Fruit fly (Drosophila melanogaster) whole organism, prepupa: ENCODE results near the gene LanA.
A peak's percentile ranks its signal among the peaks of the same experiment; 100 is the strongest.

Experiments used
- Blimp-1 ChIP-seq: fragments of 200-800 bp; sonication (Bioruptor generic); optimal IDR thresholded peaks from 3 replicates; lab custom pipeline; 2017; ENCODE audit warnings: missing biosample characterization, missing genetic modification characterization, mild to moderate bottlenecking, moderate library complexity, missing genetic modification reagents
- CG11294 ChIP-seq: fragments of 200-800 bp; sonication (Bioruptor generic); IDR thresholded peaks from 2 replicates; pipeline ENCODE4 v1.3.6; 2022; ENCODE audit warnings: missing biosample characterization, missing genetic modification characterization
- CG11762 ChIP-seq: fragments of 200-800 bp; sonication (Bioruptor generic); optimal IDR thresholded peaks from 3 replicates; lab custom pipeline; 2016; ENCODE audit warnings: missing biosample characterization, missing genetic modification characterization; ENCODE audit not compliant: insufficient read depth
- CG15336 ChIP-seq: fragments of 200-800 bp; sonication (Bioruptor generic); IDR thresholded peaks from 2 replicates; pipeline ENCODE4 v1.3.6; 2022; ENCODE audit warnings: missing biosample characterization, missing genetic modification characterization
- CG34406 ChIP-seq: fragments of 200-800 bp; sonication (Bioruptor generic); optimal IDR thresholded peaks from 3 replicates; lab custom pipeline; 2016; ENCODE audit warnings: missing biosample characterization, missing genetic modification characterization
- CG6163 ChIP-seq: fragments of 200-800 bp; sonication (Bioruptor generic); IDR thresholded peaks from 3 replicates; pipeline ENCODE4 v1.3.6; 2022; ENCODE audit warnings: missing biosample characterization, missing genetic modification characterization
- CG6792 ChIP-seq: fragments of 200-800 bp; sonication (Bioruptor generic); optimal IDR thresholded peaks from 3 replicates; lab custom pipeline; 2016; ENCODE audit warnings: missing biosample characterization, missing genetic modification characterization
- CG6854 ChIP-seq: fragments of 200-800 bp; sonication (Bioruptor generic); optimal IDR thresholded peaks from 2 replicates; lab custom pipeline; 2017; ENCODE audit warnings: missing biosample characterization, mild to moderate bottlenecking, missing genetic modification characterization
- CG7368 ChIP-seq: fragments of 200-800 bp; sonication (Bioruptor generic); optimal IDR thresholded peaks from 3 replicates; lab custom pipeline; 2016; ENCODE audit warnings: missing biosample characterization, missing genetic modification characterization
- CG8319 ChIP-seq: fragments of 200-800 bp; sonication (Bioruptor generic); optimal IDR thresholded peaks from 3 replicates; lab custom pipeline; 2016; ENCODE audit warnings: missing biosample characterization, missing genetic modification characterization
- CG8632 ChIP-seq: fragments of 200-800 bp; sonication (Bioruptor generic); optimal IDR thresholded peaks from 3 replicates; lab custom pipeline; 2016; ENCODE audit warnings: missing biosample characterization, missing genetic modification characterization
- Eip75B ChIP-seq: fragments of 200-800 bp; sonication (Bioruptor generic); optimal IDR thresholded peaks from 3 replicates; lab custom pipeline; 2016; ENCODE audit warnings: missing biosample characterization, missing genetic modification characterization
- Eip93F ChIP-seq: fragments of 200-800 bp; sonication (Bioruptor generic); optimal IDR thresholded peaks from 2 replicates; lab custom pipeline; 2016; ENCODE audit warnings: missing biosample characterization, mild to moderate bottlenecking, missing genetic modification characterization
- Ets21C ChIP-seq: fragments of 200-800 bp; sonication (Bioruptor generic); optimal IDR thresholded peaks from 3 replicates; lab custom pipeline; 2016; ENCODE audit warnings: missing biosample characterization, missing genetic modification characterization
- Gug ChIP-seq: fragments of 200-800 bp; sonication (Bioruptor generic); IDR thresholded peaks from 2 replicates; pipeline ENCODE4 v1.3.6; 2022; ENCODE audit warnings: missing biosample characterization, missing genetic modification characterization
- Hr38 ChIP-seq: sonication (Bioruptor generic); optimal IDR thresholded peaks from 2 replicates; lab custom pipeline; 2016; ENCODE audit warnings: missing biosample characterization, missing genetic modification characterization
- Hr39 ChIP-seq: fragments of 200-800 bp; sonication (Bioruptor generic); optimal IDR thresholded peaks from 2 replicates; lab custom pipeline; 2016; ENCODE audit warnings: missing biosample characterization, missing genetic modification characterization
- Lpt ChIP-seq: fragments of 200-800 bp; sonication (Bioruptor generic); optimal IDR thresholded peaks from 3 replicates; lab custom pipeline; 2016; ENCODE audit warnings: missing biosample characterization, missing genetic modification characterization
- Sox14 ChIP-seq: fragments of 200-800 bp; sonication (Bioruptor generic); optimal IDR thresholded peaks from 3 replicates; lab custom pipeline; 2016; ENCODE audit warnings: missing biosample characterization, missing genetic modification characterization
- acj6 ChIP-seq: fragments of 200-800 bp; sonication (Bioruptor generic); optimal IDR thresholded peaks from 3 replicates; lab custom pipeline; 2016; ENCODE audit warnings: missing biosample characterization, missing genetic modification characterization
- dac ChIP-seq: fragments of 200-800 bp; sonication (Bioruptor generic); optimal IDR thresholded peaks from 2 replicates; lab custom pipeline; 2017; ENCODE audit warnings: missing biosample characterization, mild to moderate bottlenecking, missing genetic modification characterization
- eg ChIP-seq: fragments of 200-800 bp; sonication (Bioruptor generic); IDR thresholded peaks from 3 replicates; pipeline ENCODE4 v1.3.6; 2022; ENCODE audit warnings: missing biosample characterization, missing genetic modification characterization
- esn ChIP-seq: fragments of 200-800 bp; sonication (Bioruptor generic); optimal IDR thresholded peaks from 2 replicates; lab custom pipeline; 2016; ENCODE audit warnings: missing biosample characterization, mild to moderate bottlenecking, missing genetic modification characterization, moderate library complexity
- fd59A ChIP-seq: fragments of 200-800 bp; sonication (Bioruptor generic); optimal IDR thresholded peaks from 2 replicates; lab custom pipeline; 2017; ENCODE audit warnings: missing biosample characterization, mild to moderate bottlenecking, missing genetic modification characterization, missing genetic modification reagents
- fkh ChIP-seq: fragments of 200-800 bp; sonication (Bioruptor generic); optimal IDR thresholded peaks from 3 replicates; lab custom pipeline; 2017; ENCODE audit warnings: missing biosample characterization, mild to moderate bottlenecking, missing genetic modification characterization, moderate library complexity
- spab ChIP-seq: fragments of 200-800 bp; sonication (Bioruptor generic); optimal IDR thresholded peaks from 2 replicates; lab custom pipeline; 2017; ENCODE audit warnings: missing biosample characterization, mild to moderate bottlenecking, missing genetic modification characterization, missing genetic modification reagents
- ss ChIP-seq, 2 experiments: fragments of 200-800 bp; sonication (Bioruptor generic); optimal IDR thresholded peaks; 2 replicates in 1 of 2; 3 replicates in 1 of 2; lab custom pipeline; 2017 to 2018; ENCODE audit warnings: mild to moderate bottlenecking in 2 of 2, missing biosample characterization in 2 of 2, missing genetic modification characterization in 2 of 2, moderate library complexity in 1 of 2
- svp ChIP-seq: fragments of 200-800 bp; sonication (Bioruptor generic); peaks from one replicate; lab custom pipeline; 2016; ENCODE audit warnings: missing biosample characterization, missing genetic modification characterization
- vri ChIP-seq: fragments of 200-800 bp; sonication (Bioruptor generic); optimal IDR thresholded peaks from 3 replicates; lab custom pipeline; 2016; ENCODE audit warnings: missing biosample characterization, mild to moderate bottlenecking, missing genetic modification characterization

The LanA gene

DNA sequence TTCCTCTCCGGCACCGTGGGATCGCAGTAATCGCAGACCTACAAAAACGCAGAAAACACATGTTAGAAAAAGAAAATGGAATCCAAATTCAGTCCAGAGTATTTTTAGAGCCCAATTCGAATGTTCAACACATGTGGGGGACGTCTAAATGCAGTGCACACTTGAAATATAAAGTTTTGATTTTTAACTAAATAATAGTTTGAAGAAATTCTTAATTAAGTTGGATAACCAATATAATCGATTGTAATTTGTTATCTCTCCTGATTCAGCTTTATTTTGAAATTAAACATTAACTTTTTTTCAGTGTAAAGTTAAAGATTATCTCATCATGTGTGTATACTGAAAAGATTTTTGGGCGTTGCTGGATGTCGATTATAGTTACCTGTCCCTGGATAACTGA is 610 bp downstream of the LanA start (continued):
- TF ChIP-seq CG15336 (GFP tag; lab: Robert Waterston, UW) (peak; percentile 29; the same call in 1 of the 2 replicates), CG34406 (GFP tag; lab: Kevin White, UChicago) (peak; percentile 4), Hr39 (GFP tag; lab: Kevin White, UChicago) (peak; percentile 52), Sox14 (GFP tag; lab: Kevin White, UChicago) (no peak), CG6792 (GFP tag; lab: Kevin White, UChicago) (peak; percentile 37), svp (peak; percentile 65), Blimp-1 (no peak), Lpt (no peak)

- TF ChIP-seq svp (peak; percentile 70), CG6792 (GFP tag; lab: Kevin White, UChicago) (no peak)
These were observed 1.1 kb downstream of the LanA start for dm6 chr3L:6216787-6217078.

- TF ChIP-seq esn (GFP tag; lab: Kevin White, UChicago) (no peak), fkh (GFP tag; lab: Kevin White, UChicago) (peak; percentile 97)
These were observed 1.6 kb downstream of the LanA start for dm6 chr3L:6215976-6216786.

dm6 chr3L:6200173-6200572 is 17.6 kb downstream of the LanA start, which contains the start of gene CG8219:
Gene CG8219 (plus strand): TSS chr3L:6200473.
- TF ChIP-seq Eip93F (GFP tag; lab: Kevin White, UChicago), result no peak
- no peak for TF ChIP-seq dac (GFP tag; lab: Kevin White, UChicago)

- TF ChIP-seq Hr38 (no peak), CG11762 (no peak), CG7368 (GFP tag; lab: Kevin White, UChicago) (no peak), vri (GFP tag; lab: Kevin White, UChicago) (no peak), CG6163 (GFP tag; lab: Robert Waterston, UW) (no peak), CG8319 (GFP tag; lab: Kevin White, UChicago) (no peak), acj6 (GFP tag; lab: Kevin White, UChicago) (no peak), spab (GFP tag; lab: Kevin White, UChicago) (no peak), CG34406 (GFP tag; lab: Kevin White, UChicago) (no peak), eg (GFP tag; lab: Robert Waterston, UW) (no peak), fd59A (GFP tag; lab: Kevin White, UChicago) (no peak), Eip75B (GFP tag; lab: Kevin White, UChicago) (no peak), CG6854 (GFP tag; lab: Kevin White, UChicago) (no peak), CG15336 (GFP tag; lab: Robert Waterston, UW) (no peak), CG11294 (GFP tag; lab: Robert Waterston, UW) (no peak), Gug (GFP tag; lab: Robert Waterston, UW) (no peak), Ets21C (no peak), ss (GFP tag; optimal IDR thresholded peaks at IDR 0.05; lab: Kevin White, UChicago) (no peak), CG8632 (GFP tag; lab: Kevin White, UChicago) (no peak)
These were observed 24.2 kb downstream of the LanA start for dm6 chr3L:6193556-6194114.
